Worm (Caenorhabditis elegans) whole organism, young adult: Measurements from ENCODE around the gene M04D8.8.

Source experiments
- B0035.1 ChIP-seq: sonication (generic microtip); optimal IDR thresholded peaks from 2 replicates; lab custom pipeline; 2016; ENCODE audit warnings: missing genetic modification characterization, mild to moderate bottlenecking, missing compliant biosample characterization, missing genotype, missing genetic modification reagents
- D2030.7 ChIP-seq: fragments of 200-800 bp; sonication (Bioruptor generic); IDR thresholded peaks from 2 replicates; pipeline ENCODE4 v1.3.6; 2022; ENCODE audit warnings: missing genetic modification reagents, missing genetic modification characterization, missing compliant biosample characterization
- F52B5.7 ChIP-seq: sonication (generic microtip); optimal IDR thresholded peaks from 2 replicates; lab custom pipeline; 2016; ENCODE audit warnings: mild to moderate bottlenecking, missing genetic modification characterization, missing compliant biosample characterization
- K11D2.4 ChIP-seq: fragments of 200-800 bp; sonication (Bioruptor generic); IDR thresholded peaks from 2 replicates; pipeline ENCODE4 v1.3.6; 2022; ENCODE audit warnings: missing genetic modification reagents, missing genetic modification characterization, missing compliant biosample characterization
- K12H6.12 ChIP-seq: fragments of 200-800 bp; sonication (Bioruptor generic); optimal IDR thresholded peaks from 2 replicates; lab custom pipeline; 2018; ENCODE audit warnings: mild to moderate bottlenecking, missing genetic modification characterization, missing compliant biosample characterization
- T07F8.4 ChIP-seq: sonication (generic microtip); optimal IDR thresholded peaks from 2 replicates; lab custom pipeline; 2016; ENCODE audit warnings: mild to moderate bottlenecking, missing genetic modification characterization, moderate library complexity, missing compliant biosample characterization
- Y53G8AR.9 ChIP-seq: fragments of 200-800 bp; sonication (Bioruptor generic); conservative IDR thresholded peaks from 2 replicates; pipeline ENCODE4 v1.3.6; 2022; ENCODE audit warnings: missing genetic modification reagents, missing genetic modification characterization, missing compliant biosample characterization
- Y56A3A.18 ChIP-seq: fragments of 200-800 bp; sonication (Bioruptor generic); IDR thresholded peaks from 2 replicates; pipeline ENCODE4 v1.3.6; 2022; ENCODE audit warnings: missing genetic modification reagents, missing genetic modification characterization, missing compliant biosample characterization
- Y67H2A.10 ChIP-seq: fragments of 200-800 bp; sonication (Bioruptor generic); conservative IDR thresholded peaks from 2 replicates; pipeline ENCODE4 v1.3.6; 2022; ENCODE audit warnings: missing genetic modification reagents, missing genetic modification characterization, missing compliant biosample characterization
- ZK185.1 ChIP-seq: sonication (generic microtip); optimal IDR thresholded peaks from 2 replicates; lab custom pipeline; 2016; ENCODE audit warnings: mild to moderate bottlenecking, missing genetic modification characterization, missing compliant biosample characterization; ENCODE audit not compliant: poor library complexity, severe bottlenecking
- ama-1 ChIP-seq, 3 experiments: fragments of 150-350 bp in 1 of 3; sonication (generic microtip) in 2 of 3; optimal IDR thresholded peaks; 2 replicates each; lab custom pipeline; 2014 to 2018; ENCODE audit warnings: missing biosample characterization in 2 of 3, missing genetic modification characterization in 2 of 3, missing genetic modification reagents in 2 of 3
- aptf-2 ChIP-seq: fragments of 200-800 bp; sonication (Bioruptor generic); conservative IDR thresholded peaks from 2 replicates; pipeline ENCODE4 v1.3.6; 2022; ENCODE audit warnings: missing genetic modification reagents, missing genetic modification characterization, missing compliant biosample characterization
- atf-7 ChIP-seq: sonication (generic microtip); optimal IDR thresholded peaks from 2 replicates; lab custom pipeline; 2017; ENCODE audit warnings: mild to moderate bottlenecking, missing genetic modification characterization, missing compliant biosample characterization
- athp-1 ChIP-seq: sonication (generic microtip); optimal IDR thresholded peaks from 2 replicates; lab custom pipeline; 2017; ENCODE audit warnings: mild to moderate bottlenecking, missing genetic modification characterization, missing compliant biosample characterization
- attf-3 ChIP-seq: fragments of 200-800 bp; sonication (Bioruptor generic); conservative IDR thresholded peaks from 2 replicates; pipeline ENCODE4 v1.3.6; 2022; ENCODE audit warnings: missing genetic modification reagents, missing genetic modification characterization, missing compliant biosample characterization
- ceh-27 ChIP-seq: fragments of 200-800 bp; sonication (Bioruptor generic); optimal IDR thresholded peaks from 2 replicates; lab custom pipeline; 2018; ENCODE audit warnings: mild to moderate bottlenecking, missing genetic modification characterization, moderate library complexity, missing compliant biosample characterization
- ceh-58 ChIP-seq: fragments of 200-800 bp; sonication (Bioruptor generic); IDR thresholded peaks from 2 replicates; pipeline ENCODE4 v1.3.6; 2022; ENCODE audit warnings: missing genetic modification characterization, missing compliant biosample characterization
- ceh-79 ChIP-seq: sonication (generic microtip); optimal IDR thresholded peaks from 2 replicates; lab custom pipeline; 2017; ENCODE audit warnings: mild to moderate bottlenecking, missing genetic modification characterization, missing compliant biosample characterization
- chd-7 ChIP-seq: sonication (generic microtip); optimal IDR thresholded peaks from 2 replicates; lab custom pipeline; 2016; ENCODE audit warnings: mild to moderate bottlenecking, missing genetic modification characterization, moderate library complexity, missing compliant biosample characterization
- ets-4 ChIP-seq: fragments of 200-800 bp; sonication (Bioruptor generic); optimal IDR thresholded peaks from 2 replicates; lab custom pipeline; 2018; ENCODE audit warnings: mild to moderate bottlenecking, missing genetic modification characterization, missing compliant biosample characterization
- gei-17 ChIP-seq: fragments of 200-800 bp; sonication (Bioruptor generic); optimal IDR thresholded peaks from 2 replicates; lab custom pipeline; 2018; ENCODE audit warnings: mild to moderate bottlenecking, missing genetic modification characterization, missing compliant biosample characterization
- him-1 ChIP-seq: sonication (generic microtip); optimal IDR thresholded peaks from 2 replicates; lab custom pipeline; 2016; ENCODE audit warnings: missing genotype, missing genetic modification reagents, missing genetic modification characterization, missing compliant biosample characterization
- hmg-1.2 ChIP-seq: fragments of 200-800 bp; sonication (Bioruptor generic); IDR thresholded peaks from 2 replicates; pipeline ENCODE4 v1.3.6; 2022; ENCODE audit warnings: missing genetic modification reagents, missing genetic modification characterization, missing compliant biosample characterization
- lag-1 ChIP-seq: fragments of 200-800 bp; sonication (Bioruptor generic); IDR thresholded peaks from 2 replicates; pipeline ENCODE4 v1.3.6; 2022; ENCODE audit warnings: missing genetic modification reagents, missing genetic modification characterization, missing compliant biosample characterization
- let-607 ChIP-seq, 2 experiments: fragments of 200-800 bp in 1 of 2; sonication (Bioruptor generic) in 1 of 2; sonication (generic microtip) in 1 of 2; optimal IDR thresholded peaks; 2 replicates each; lab custom pipeline; 2016 to 2018; ENCODE audit warnings: mild to moderate bottlenecking in 2 of 2, missing compliant biosample characterization in 2 of 2, missing genetic modification characterization in 2 of 2, moderate library complexity in 2 of 2, missing genotype in 1 of 2
- lin-35 ChIP-seq, 3 experiments: fragments of 150-350 bp in 2 of 3; sonication (generic microtip) in 1 of 3; optimal IDR thresholded peaks; 2 replicates each; lab custom pipeline; 2014 to 2018; ENCODE audit warnings: missing biosample characterization in 3 of 3, missing genetic modification characterization in 3 of 3, missing genetic modification reagents in 3 of 3
- lir-1 ChIP-seq: fragments of 200-800 bp; sonication (Bioruptor generic); conservative IDR thresholded peaks from 2 replicates; pipeline ENCODE4 v1.3.6; 2022; ENCODE audit warnings: missing genetic modification reagents, missing genetic modification characterization, missing compliant biosample characterization
- lsl-1 ChIP-seq: fragments of 200-800 bp; sonication (Bioruptor generic); optimal IDR thresholded peaks from 2 replicates; lab custom pipeline; 2018; ENCODE audit warnings: mild to moderate bottlenecking, missing genetic modification characterization, moderate library complexity, missing compliant biosample characterization
- mcd-1 ChIP-seq: fragments of 200-800 bp; sonication (Bioruptor generic); IDR thresholded peaks from 2 replicates; pipeline ENCODE4 v1.3.6; 2022; ENCODE audit warnings: missing genetic modification reagents, missing genetic modification characterization, missing compliant biosample characterization
- mel-28 ChIP-seq: sonication (generic microtip); optimal IDR thresholded peaks from 2 replicates; lab custom pipeline; 2016; ENCODE audit warnings: borderline replicate concordance, mild to moderate bottlenecking, missing genetic modification characterization, missing compliant biosample characterization
- mes-4 ChIP-seq: sonication (generic microtip); optimal IDR thresholded peaks from 2 replicates; lab custom pipeline; 2016; ENCODE audit warnings: missing genotype, missing genetic modification characterization, missing compliant biosample characterization
- nhr-27 ChIP-seq: fragments of 200-800 bp; sonication (Bioruptor generic); optimal IDR thresholded peaks from 2 replicates; lab custom pipeline; 2018; ENCODE audit warnings: mild to moderate bottlenecking, missing genetic modification characterization, moderate library complexity, missing compliant biosample characterization
- nhr-90 ChIP-seq: sonication (generic microtip); optimal IDR thresholded peaks from 2 replicates; lab custom pipeline; 2016; ENCODE audit warnings: missing genotype, mild to moderate bottlenecking, missing genetic modification characterization, missing compliant biosample characterization
- pbrm-1 ChIP-seq: fragments of 200-800 bp; sonication (Bioruptor generic); IDR thresholded peaks from 2 replicates; pipeline ENCODE4 v1.3.6; 2022; ENCODE audit warnings: missing genetic modification reagents, missing genetic modification characterization, missing compliant biosample characterization
- rcor-1 ChIP-seq: fragments of 200-800 bp; sonication (Bioruptor generic); IDR thresholded peaks from 2 replicates; pipeline ENCODE4 v1.3.6; 2022; ENCODE audit warnings: missing genetic modification reagents, missing genetic modification characterization, missing compliant biosample characterization
- ztf-22 ChIP-seq: fragments of 200-800 bp; sonication (Bioruptor generic); optimal IDR thresholded peaks from 2 replicates; lab custom pipeline; 2018; ENCODE audit warnings: mild to moderate bottlenecking, missing genetic modification characterization, moderate library complexity, missing compliant biosample characterization
- ztf-25 ChIP-seq: fragments of 200-800 bp; sonication (Bioruptor generic); IDR thresholded peaks from 2 replicates; pipeline ENCODE4 v1.3.6; 2022; ENCODE audit warnings: missing genetic modification reagents, missing genetic modification characterization, missing compliant biosample characterization
- ztf-28 ChIP-seq: fragments of 200-800 bp; sonication (Bioruptor generic); IDR thresholded peaks from 2 replicates; pipeline ENCODE4 v1.3.6; 2022; ENCODE audit warnings: missing genetic modification reagents, missing genetic modification characterization, missing compliant biosample characterization

The M04D8.8 gene

ce11 chrIII:9997890-9998289 lies 36.1 kb upstream of the M04D8.8 start, which contains the start of gene pqn-8:
Gene pqn-8 (minus strand): TSS chrIII:9997990.
- TF ChIP-seq ztf-28 (GFP tag; lab: Robert Waterston, UW) (no peak), ZK185.1 (no peak), F52B5.7 (tag; lab: Kevin White, UChicago) (no peak), K11D2.4 (no peak)

- TF ChIP-seq attf-3 (GFP tag; lab: Robert Waterston, UW): no peak
These were observed 34.7 kb upstream of the M04D8.8 start, which contains the start of gene C05B5.17 for ce11 chrIII:9999235-9999634. Gene C05B5.17 (minus strand): TSS chrIII:9999335.

- TF ChIP-seq chd-7 (tag; lab: Kevin White, UChicago): no peak
- no peak for TF ChIP-seq lsl-1
These were observed 33.6 kb upstream of the M04D8.8 start, which contains the start of gene C05B5.2 for ce11 chrIII:10000428-10000827. Gene C05B5.2 (minus strand): TSS chrIII:10000528.

- TF ChIP-seq ceh-27 (GFP tag; lab: Kevin White, UChicago): no peak
- TF ChIP-seq pbrm-1 (GFP tag; lab: Robert Waterston, UW): no peak
- TF ChIP-seq let-607 (tag; optimal IDR thresholded peaks at IDR 0.05; lab: Kevin White, UChicago): no peak
- TF ChIP-seq lir-1 (GFP tag; lab: Robert Waterston, UW): no peak
- no peak for TF ChIP-seq ztf-25
- no peak for TF ChIP-seq D2030.7 (GFP tag; lab: Robert Waterston, UW)
- TF ChIP-seq nhr-27 (tag; lab: Kevin White, UChicago): no peak
- TF ChIP-seq ceh-79 (tag; lab: Kevin White, UChicago): no peak
- TF ChIP-seq chd-7 (tag; lab: Kevin White, UChicago): no peak
- no peak for TF ChIP-seq him-1 (tag; lab: Kevin White, UChicago)
- no peak for TF ChIP-seq mcd-1 (GFP tag; lab: Robert Waterston, UW)
- TF ChIP-seq ztf-22 (GFP tag; lab: Kevin White, UChicago): no peak
- no peak for TF ChIP-seq lag-1 (GFP tag; lab: Robert Waterston, UW)
- no peak for TF ChIP-seq Y53G8AR.9 (GFP tag; lab: Robert Waterston, UW)
- TF ChIP-seq ets-4 (GFP tag; lab: Kevin White, UChicago): no peak
- TF ChIP-seq aptf-2 (GFP tag; lab: Robert Waterston, UW): no peak
These were observed 32.9 kb upstream of the M04D8.8 start, which contains the start of gene C05B5.5 for ce11 chrIII:10001060-10001459. Gene C05B5.5 (plus strand): TSS chrIII:10001360.

ce11 chrIII:10004213-10004612 lies 29.8 kb upstream of the M04D8.8 start, which contains the start of gene C05B5.11:
Gene C05B5.11 (plus strand): TSS chrIII:10004513.
- TF ChIP-seq ceh-58 (GFP tag; lab: Robert Waterston, UW) (no peak), Y56A3A.18 (GFP tag; lab: Robert Waterston, UW) (no peak), pbrm-1 (GFP tag; lab: Robert Waterston, UW) (no peak), athp-1 (tag; lab: Kevin White, UChicago) (no peak), K12H6.12 (tag; lab: Kevin White, UChicago) (no peak), ama-1 (optimal IDR thresholded peaks at IDR 0.05; lab: Kevin White, UChicago) (no peak), ama-1 (GFP tag; optimal IDR thresholded peaks at IDR 0.05; lab: Kevin White, UChicago) (no peak), nhr-90 (tag; lab: Kevin White, UChicago) (no peak), B0035.1 (tag; lab: Kevin White, UChicago) (no peak), mes-4 (tag; lab: Kevin White, UChicago) (no peak), hmg-1.2 (no peak), Y67H2A.10 (GFP tag; lab: Robert Waterston, UW) (no peak), lag-1 (GFP tag; lab: Robert Waterston, UW) (no peak), nhr-27 (tag; lab: Kevin White, UChicago) (no peak), rcor-1 (no peak), lir-1 (GFP tag; lab: Robert Waterston, UW) (no peak), mel-28 (tag; lab: Kevin White, UChicago) (no peak), lin-35 (GFP tag; optimal IDR thresholded peaks at IDR 0.05; lab: Kevin White, UChicago) (no peak), T07F8.4 (tag; lab: Kevin White, UChicago) (no peak), gei-17 (no peak), atf-7 (tag; lab: Kevin White, UChicago) (no peak)
- TF ChIP-seq, all 124 proteins: peak for 0
